Worm (Caenorhabditis elegans) whole organism, dauer: ENCODE measurements around the gene arrd-24.
"Not testable (repeated sequence)": the region's sequence is repeated elsewhere in the genome, so short reads cannot be mapped to it uniquely, and the experiment has no call there.

Experiments used
- unc-62 ChIP-seq: sonication (generic microtip); optimal IDR thresholded peaks from 2 replicates; lab custom pipeline; 2017; ENCODE audit warnings: missing biosample characterization, missing genetic modification reagents, missing genetic modification characterization

The arrd-24 gene

DNA sequence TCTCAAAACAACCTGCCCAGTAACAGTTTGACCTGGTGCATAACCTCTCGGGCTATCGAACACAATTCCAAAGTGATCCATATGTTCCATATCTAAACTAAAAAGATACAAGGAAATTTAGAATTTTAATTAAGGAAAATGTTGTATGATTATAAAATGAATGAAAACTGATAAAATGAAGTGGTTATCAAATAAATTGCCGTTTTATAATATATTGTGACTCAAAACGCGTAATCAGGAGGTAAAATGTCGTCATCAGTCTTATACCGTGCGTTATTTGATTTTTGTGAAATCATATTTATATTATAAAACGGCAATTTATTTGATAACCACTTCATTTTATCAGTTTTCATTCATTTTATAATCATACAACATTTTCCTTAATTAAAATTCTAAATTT lies at the start of gene arrd-24:
arrd-24 (minus strand) TSS at position 101 of the 400 bp plus-strand sequence.
- TF ChIP-seq unc-62 (GFP tag; lab: Kevin White, UChicago): not testable (repeated sequence)

DNA sequence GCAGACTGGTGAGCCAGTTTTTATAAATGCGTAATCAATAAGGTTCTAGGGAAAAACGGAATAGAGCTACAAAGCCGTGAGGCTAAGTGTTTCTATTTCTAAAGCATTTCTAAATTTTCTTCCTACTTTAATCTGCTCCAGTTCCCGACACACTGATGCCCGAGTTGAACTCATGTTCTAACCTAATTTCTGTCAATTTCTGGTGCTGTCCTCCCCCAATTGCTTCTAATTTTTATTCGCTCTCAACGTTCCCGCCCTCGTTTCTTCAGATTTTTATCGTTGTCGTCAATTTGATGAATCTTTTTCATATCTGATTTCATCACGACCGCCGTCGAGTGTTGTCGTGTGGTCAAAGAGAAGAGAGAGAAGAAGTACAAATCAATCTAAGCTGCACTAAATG lies 49.6 kb upstream of the arrd-24 start:
- TF ChIP-seq unc-62 (GFP tag; lab: Kevin White, UChicago): no peak

DNA sequence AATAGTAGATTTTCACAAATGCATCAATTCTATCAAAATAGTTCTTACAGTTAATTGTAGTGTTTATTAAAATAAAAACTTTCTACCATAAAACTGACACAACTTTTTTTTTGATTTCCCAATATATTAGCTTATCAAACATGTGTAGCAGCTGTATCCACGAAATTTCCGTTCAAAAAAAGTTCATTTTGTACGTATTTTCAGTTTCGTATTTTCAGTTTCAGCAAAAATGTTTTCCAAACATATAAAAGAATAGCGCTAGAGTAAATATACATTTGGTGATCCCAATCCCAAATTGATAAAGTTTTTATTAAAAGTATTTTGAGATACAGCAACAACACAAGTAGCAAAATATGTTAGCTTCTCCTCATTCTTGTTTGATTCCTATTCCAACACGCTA lies 49.1 kb upstream of the arrd-24 start:
- no peak for TF ChIP-seq unc-62 (GFP tag; lab: Kevin White, UChicago)

DNA sequence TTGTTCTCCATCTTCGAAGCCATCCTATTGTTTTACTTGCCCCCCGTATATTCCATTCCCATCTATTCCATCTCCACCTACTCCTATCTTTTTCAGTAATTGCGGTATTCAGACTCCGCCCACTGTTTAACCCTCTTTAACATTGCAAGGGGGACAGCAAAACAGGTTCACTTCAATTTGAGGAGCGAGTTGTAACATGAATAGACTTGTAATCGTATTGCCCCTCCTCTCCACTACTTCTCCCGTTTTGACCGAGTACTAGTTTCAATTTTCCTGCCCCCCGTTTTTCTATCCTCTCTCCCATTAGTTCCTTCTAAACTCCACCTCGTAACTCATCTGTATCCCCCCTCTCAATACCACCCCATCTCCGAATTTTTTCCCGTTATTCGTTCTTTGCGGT lies 48.2 kb upstream of the arrd-24 start:
- no peak for TF ChIP-seq unc-62 (GFP tag; lab: Kevin White, UChicago)

DNA sequence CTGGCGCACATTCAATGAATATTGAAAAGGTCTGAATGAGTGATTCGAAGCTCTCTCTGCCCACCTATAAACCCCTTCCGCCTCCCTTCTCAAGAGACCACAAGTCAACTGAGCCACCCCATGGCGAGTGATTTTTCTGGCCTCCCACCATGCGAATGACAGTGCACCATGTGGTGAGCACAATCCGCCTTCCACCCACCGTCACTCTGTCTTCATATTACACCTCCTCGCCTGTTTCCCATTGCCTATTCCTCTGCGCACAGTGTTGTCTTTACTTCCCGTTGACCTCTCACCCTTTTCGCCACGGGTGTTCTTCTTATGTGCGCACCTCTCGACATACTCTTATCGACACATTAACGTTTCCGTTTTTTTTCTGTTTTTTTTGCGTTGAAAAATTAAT lies 46.6 kb upstream of the arrd-24 start:
- no peak for TF ChIP-seq unc-62 (GFP tag; lab: Kevin White, UChicago)

DNA sequence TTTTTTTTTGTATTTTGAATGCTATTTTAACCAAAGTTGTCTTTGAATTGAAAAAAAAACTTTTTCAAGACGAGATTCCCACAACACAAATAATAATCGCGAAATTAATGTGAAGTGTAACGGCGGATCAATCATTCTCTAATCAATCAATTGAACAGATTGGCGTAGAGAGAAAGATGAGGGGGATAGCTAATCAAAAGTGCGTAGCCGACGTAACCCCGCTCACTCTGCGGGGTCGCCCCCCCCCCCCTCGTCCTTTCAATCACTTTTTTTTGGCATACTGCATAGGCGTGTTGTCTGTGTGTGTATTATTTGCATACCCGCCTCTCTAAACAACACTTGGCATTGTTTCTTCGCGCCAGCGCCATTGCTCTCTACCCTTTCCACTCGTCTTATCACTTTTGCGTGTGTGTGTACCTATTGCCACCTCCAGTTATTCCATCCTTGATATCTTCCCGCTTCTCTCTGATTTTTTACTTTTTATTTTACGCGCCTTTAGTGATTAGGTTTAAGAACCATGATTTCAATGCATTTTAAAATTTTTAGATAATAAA lies 44.2 kb upstream of the arrd-24 start:
- TF ChIP-seq unc-62 (GFP tag; lab: Kevin White, UChicago): no peak

DNA sequence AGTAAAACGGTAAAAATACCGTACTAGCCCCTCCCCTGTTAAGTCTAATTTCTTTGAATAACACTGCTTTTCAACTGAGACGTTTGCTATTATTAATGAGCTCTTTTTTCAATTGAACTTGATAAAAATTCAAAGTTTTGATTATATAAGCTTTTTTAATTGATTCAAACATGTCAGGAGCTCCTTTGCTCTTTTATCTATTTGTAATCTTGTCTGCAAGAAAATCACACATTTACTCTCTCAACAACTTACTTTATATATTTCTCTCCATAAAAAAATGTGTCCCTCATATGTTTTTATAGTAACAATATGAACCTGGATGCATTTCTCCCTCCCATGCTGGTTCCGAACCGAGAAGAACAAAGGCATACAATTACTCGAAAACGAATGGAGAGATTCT lies 40.0 kb upstream of the arrd-24 start, which contains the start of gene C04C11.1:
C04C11.1 (plus strand) TSS at position 301 of the 400 bp plus-strand sequence.
- TF ChIP-seq unc-62 (GFP tag; lab: Kevin White, UChicago): no peak

DNA sequence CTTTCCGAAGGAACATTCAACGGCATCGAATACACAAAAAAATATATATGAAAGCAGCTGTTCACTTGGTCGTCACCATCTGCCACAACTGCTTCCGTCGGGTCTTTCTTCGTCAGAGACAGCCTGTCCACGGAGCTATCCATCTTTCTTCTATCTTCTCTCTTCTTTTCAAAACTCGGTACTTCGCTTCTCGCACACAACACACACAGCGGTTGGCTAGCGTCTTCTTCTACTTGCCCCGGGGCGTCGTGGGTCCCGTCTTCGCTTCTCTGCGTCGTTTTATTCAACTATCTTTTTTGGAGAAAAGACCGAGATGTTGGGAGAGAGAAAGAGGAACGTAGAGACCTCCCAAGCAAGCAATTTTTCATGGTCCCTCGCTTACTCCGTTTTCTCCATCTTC lies 36.4 kb upstream of the arrd-24 start:
- TF ChIP-seq unc-62 (GFP tag; lab: Kevin White, UChicago): no peak

DNA sequence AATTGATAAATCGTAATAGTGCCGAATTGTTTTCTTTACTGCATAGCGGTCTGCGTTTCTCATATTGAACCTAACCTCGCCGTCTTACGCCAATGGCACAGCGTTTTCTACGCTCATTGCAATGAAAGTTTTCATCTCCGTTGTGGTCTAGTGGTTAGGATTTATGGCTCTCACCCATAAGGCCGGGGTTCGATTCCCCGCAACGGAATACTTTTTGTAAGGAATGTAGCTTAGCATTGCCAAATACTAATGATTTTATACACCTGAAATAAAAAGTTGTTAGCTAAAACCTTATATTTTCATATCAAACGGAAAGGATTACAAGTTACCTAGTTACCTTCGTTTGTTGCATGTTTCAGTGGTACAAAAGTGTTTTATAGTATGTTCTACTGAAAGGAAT lies 35.5 kb upstream of the arrd-24 start:
- TF ChIP-seq unc-62 (GFP tag; lab: Kevin White, UChicago): no peak

DNA sequence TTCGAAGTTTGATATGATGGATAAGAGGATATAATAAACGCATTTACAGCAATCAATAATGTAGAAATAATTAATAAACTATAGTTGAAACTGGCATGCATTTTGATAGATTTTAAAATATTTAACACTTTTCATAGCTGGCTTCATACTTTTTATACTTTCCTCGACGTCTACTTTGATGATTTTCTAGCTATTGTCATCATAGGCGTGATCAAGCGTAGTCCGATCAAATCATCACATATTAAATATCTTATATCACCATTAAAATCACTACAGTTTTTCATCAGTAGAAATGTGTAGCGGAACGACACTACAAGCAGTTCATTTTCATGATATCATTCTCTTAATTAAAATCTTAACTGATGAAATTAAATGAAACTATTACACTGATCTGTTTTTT lies 35.0 kb upstream of the arrd-24 start, which contains the start of gene C04C11.25:
C04C11.25 (minus strand) TSS at position 101 of the 400 bp plus-strand sequence.
- no peak for TF ChIP-seq unc-62 (GFP tag; lab: Kevin White, UChicago)

DNA sequence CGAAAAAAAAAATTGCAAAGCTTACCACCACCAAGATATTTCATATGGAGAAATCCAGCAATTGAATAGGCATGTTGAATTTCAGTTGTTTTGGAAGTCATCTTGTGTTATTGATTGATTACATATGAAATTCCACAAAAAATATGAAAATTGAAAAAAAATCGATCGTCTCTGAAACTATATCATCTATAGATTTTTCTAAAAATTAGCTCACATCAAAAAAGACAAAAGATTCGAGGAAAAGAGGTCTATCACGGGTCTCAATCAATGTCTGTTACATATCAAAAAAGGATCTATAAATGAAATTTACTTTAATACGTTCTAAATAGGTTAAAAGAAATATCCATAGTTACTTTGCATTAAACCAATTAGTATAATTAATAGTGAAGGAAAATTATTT lies 32.1 kb upstream of the arrd-24 start, which contains the start of gene tbc-19:
tbc-19 (minus strand) TSS at position 101 of the 400 bp plus-strand sequence.
- no peak for TF ChIP-seq unc-62 (GFP tag; lab: Kevin White, UChicago)

DNA sequence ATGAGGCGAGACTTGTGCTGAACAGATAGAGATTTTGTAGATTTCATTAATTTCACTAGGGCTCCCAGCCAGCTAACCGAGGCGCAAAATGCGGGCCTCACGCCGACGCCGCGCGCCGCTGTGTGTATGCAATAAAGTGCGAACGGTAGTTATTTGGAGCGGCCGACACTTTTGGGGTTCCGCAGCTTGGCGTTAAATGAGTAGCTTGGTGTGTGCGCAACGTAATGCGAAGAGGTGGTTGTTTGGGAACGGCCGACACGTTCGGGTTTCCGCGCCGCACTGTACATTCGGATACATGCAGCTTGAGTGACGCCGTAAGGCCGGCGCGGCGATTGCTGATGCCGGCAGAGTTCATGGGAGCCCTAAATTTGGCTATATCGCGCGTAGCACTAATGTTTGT lies 27.8 kb upstream of the arrd-24 start:
- no peak for TF ChIP-seq unc-62 (GFP tag; lab: Kevin White, UChicago)

DNA sequence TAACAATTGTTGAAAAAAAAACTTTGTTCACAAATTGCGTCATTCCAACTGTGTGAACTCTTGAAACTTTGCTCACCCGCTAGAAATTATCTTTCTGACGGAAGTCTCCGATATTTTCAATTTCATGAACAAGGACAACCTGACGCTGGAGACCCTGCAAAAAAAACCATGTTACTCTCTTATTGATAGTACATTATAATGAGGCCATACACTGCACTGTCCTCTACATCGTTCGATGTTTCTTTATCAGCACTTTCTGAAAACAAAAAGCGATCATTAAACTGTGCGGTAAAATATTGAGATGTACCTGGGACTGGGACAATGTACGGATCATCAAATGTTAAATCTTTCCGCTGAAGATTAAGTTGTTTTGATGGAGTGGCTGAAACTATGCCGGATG lies 23.2 kb upstream of the arrd-24 start:
- no peak for TF ChIP-seq unc-62 (GFP tag; lab: Kevin White, UChicago)

DNA sequence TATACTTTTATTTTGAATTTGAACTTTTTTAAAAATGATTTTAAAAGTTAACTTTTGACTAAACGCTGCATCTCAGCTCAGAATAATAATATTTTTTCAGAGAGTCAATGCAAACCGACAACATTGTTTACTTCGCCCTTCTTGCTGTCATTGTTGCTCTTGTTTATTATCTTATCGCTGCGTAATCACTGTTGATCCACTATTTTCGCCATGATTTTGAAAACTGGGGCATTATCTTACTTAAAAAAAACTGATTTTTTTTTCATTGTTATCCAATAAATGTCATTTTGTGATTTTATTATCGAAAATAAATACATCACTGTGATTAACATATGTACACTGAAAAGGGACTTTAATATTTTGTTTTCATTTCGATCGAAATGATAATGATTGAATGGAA lies 22.4 kb upstream of the arrd-24 start:
- no peak for TF ChIP-seq unc-62 (GFP tag; lab: Kevin White, UChicago)

DNA sequence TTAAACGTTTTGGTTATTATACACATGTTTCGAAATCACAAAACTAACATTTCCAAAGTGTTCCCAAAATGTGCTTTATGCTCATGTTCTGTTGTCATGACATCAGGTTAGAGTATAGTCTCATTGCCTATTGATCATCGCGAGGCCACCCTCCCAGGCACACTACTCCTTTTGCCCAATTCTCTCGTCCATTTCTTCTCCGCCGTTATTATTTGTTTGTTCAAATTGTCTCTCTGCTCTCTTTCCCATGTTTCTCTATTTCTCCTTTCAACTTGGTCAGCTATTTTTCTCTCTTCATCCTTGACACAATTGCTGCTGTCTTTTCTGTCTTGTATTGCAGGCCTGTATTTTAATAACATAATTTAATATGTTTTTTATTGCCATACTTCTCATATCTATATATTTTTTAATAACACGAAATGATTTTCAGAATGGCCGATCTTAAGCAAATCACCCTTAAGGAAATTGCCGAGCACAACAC lies 21.2 kb upstream of the arrd-24 start, which contains the start of gene cytb-5.1:
cytb-5.1 (plus strand) TSS at position 431 of the 481 bp plus-strand sequence.
- no peak for TF ChIP-seq unc-62 (GFP tag; lab: Kevin White, UChicago)

DNA sequence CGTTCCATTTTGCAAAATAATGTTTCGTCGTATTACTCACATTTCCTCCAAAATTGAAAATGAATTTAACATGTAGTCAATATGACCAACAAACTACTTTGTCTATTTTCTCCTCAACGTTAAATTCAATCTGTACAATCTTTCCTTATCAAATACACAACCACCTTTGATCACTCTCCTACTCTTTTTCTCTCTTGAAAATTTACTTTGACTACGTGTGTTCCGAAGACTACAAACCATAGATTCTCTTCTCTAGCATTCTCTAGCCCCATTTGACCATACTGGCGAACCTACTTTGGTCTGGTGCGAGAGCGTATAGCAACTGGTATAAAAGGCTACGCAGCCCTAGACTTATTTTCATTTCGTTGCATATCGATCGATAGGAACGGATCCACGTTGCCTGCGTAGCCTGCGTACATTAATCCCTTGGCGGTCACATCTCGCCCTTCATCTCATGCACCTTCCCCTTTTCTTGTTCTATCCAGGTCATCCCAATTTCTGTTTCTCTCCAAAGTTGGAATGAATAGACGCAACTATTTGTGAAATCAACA lies 20.0 kb upstream of the arrd-24 start:
- TF ChIP-seq unc-62 (GFP tag; lab: Kevin White, UChicago): no peak

DNA sequence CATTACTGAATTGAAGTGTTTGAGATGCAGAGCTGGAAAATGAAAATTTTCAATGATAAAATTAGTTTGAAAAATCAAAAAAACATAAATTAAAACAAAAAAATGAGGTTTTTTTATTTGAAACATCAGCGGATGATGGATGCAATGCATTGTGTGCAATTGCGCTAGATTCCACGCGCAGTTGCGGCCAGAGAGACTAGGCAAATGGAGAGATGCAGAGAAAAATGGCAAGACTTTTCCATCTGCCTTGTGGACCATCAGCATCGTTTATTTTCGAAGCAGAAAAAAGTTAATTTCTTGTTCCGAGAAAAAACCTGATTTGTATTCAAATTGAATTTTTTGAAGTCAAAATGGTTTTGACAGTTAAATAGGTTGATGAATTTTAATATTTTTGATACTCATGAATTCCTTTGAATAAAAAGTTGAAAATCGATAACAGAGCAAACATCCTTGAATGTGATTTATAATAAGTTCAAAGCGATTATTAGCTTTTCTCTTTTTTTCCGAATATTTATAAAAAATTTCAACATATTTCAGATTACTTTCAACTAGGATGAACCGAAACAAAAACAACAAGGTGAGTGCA lies 15.6 kb upstream of the arrd-24 start, which contains the start of the genes C31E10.5 and C31E10.6:
C31E10.5 (minus strand) TSS at position 32 of the 586 bp plus-strand sequence.
C31E10.6 (plus strand) TSS at position 536 of the 586 bp plus-strand sequence.
- no peak for TF ChIP-seq unc-62 (GFP tag; lab: Kevin White, UChicago)
